Worm (Caenorhabditis elegans): Measurements from ENCODE around the gene lgc-35.
A peak's percentile ranks its signal among the peaks of the same experiment; 100 is the strongest.

Gene lgc-35

DNA sequence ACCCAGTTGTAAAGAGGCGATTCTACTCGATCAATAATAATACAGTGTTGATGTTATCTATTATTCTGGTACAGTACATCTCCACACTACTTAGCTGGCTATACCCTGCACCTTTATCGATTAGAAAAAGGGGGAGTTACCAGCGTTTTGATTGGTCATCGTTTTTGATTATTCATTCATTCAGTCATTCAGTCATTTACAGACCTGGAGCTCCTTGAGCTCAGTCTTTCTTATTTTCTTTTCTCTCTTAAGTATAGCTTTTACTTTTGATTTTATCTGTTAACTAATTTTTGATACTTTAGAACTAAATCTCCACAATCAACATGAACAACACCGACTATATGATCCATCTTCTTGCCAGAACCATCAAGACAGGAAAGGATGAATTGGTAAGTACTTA lies 10.2 kb upstream of the lgc-35 start, which contains the start of gene Y46G5A.28:
Gene Y46G5A.28, plus strand, starts transcription at position 301 of the 400 bp plus-strand sequence.
- TF ChIP-seq cebp-1 (GFP tag; IDR thresholded peaks at IDR 0.05) (no peak), cebp-1 (tag; optimal IDR thresholded peaks at IDR 0.05) (no peak), attf-3 (GFP tag; conservative IDR thresholded peaks at IDR 0.05) (no peak), pbrm-1 (GFP tag; IDR thresholded peaks at IDR 0.05) (no peak), ama-1 (optimal IDR thresholded peaks at IDR 0.05) (no peak), ama-1 (GFP tag; optimal IDR thresholded peaks at IDR 0.05) (no peak), hlh-12 (tag; optimal IDR thresholded peaks at IDR 0.05) (no peak), egl-44 (GFP tag; IDR thresholded peaks at IDR 0.05) (no peak), hmg-20 (GFP tag; IDR thresholded peaks at IDR 0.05) (no peak), rpc-1 (optimal IDR thresholded peaks at IDR 0.05) (no peak), rpc-1 (tag; optimal IDR thresholded peaks at IDR 0.05) (no peak), ztf-26 (tag; optimal IDR thresholded peaks at IDR 0.05) (no peak), F49E8.2 (tag; optimal IDR thresholded peaks at IDR 0.05; ENCODE audit: insufficient read depth) (no peak), him-1 (tag; optimal IDR thresholded peaks at IDR 0.05) (no peak), attf-6 (GFP tag; IDR thresholded peaks at IDR 0.05) (no peak), C06A6.2 (GFP tag; conservative IDR thresholded peaks at IDR 0.05) (no peak)

ce11 chrII:12847736-12848135 lies 7.8 kb upstream of the lgc-35 start, which contains the start of gene pes-10:
Gene pes-10, minus strand, starts transcription at chrII:12847836.
- TF ChIP-seq F57C9.4 (tag; optimal IDR thresholded peaks at IDR 0.05) (no peak), lin-35 (GFP tag; optimal IDR thresholded peaks at IDR 0.05) (no peak)

ce11 chrII:12830347-12830746 lies 9.6 kb downstream of the lgc-35 start, which contains the start of gene bcmo-1:
Gene bcmo-1, plus strand, starts transcription at chrII:12830676.
- TF ChIP-seq hmg-1.2 (GFP tag; IDR thresholded peaks at IDR 0.05) (peak; percentile 37; the same call in 1 of the 2 replicates), sdz-38 (tag; optimal IDR thresholded peaks at IDR 0.05) (no peak)

- no peak for TF ChIP-seq dpl-1 (GFP tag; optimal IDR thresholded peaks at IDR 0.05)
- TF ChIP-seq somi-1 (GFP tag; optimal IDR thresholded peaks at IDR 0.05): no peak
Observed at ce11 chrII:12828863-12829262, 11.1 kb downstream of the lgc-35 start, which contains the start of gene Y46G5A.23. Gene Y46G5A.23, minus strand, starts transcription at chrII:12828963.

ce11 chrII:12826752-12827151 lies 13.2 kb downstream of the lgc-35 start, which contains the start of gene Y46G5A.38:
Gene Y46G5A.38, plus strand, starts transcription at chrII:12827052.
- TF ChIP-seq nhr-80 (tag; optimal IDR thresholded peaks at IDR 0.05) (no peak), dox-1 (GFP tag; IDR thresholded peaks at IDR 0.05) (no peak), ztf-22 (GFP tag; optimal IDR thresholded peaks at IDR 0.05) (no peak), egl-18 (GFP tag; IDR thresholded peaks at IDR 0.05) (no peak), F49E8.2 (tag; optimal IDR thresholded peaks at IDR 0.05; ENCODE audit: insufficient read depth) (no peak), F57C9.4 (tag; optimal IDR thresholded peaks at IDR 0.05) (no peak), hmg-20 (GFP tag; IDR thresholded peaks at IDR 0.05) (no peak), unc-130 (GFP tag; optimal IDR thresholded peaks at IDR 0.05) (no peak), nhr-120 (GFP tag; IDR thresholded peaks at IDR 0.05) (no peak), sdz-38 (tag; optimal IDR thresholded peaks at IDR 0.05) (no peak), sea-2 (GFP tag; IDR thresholded peaks at IDR 0.05) (no peak), ekl-4 (GFP tag; IDR thresholded peaks at IDR 0.05) (no peak), ztf-26 (tag; optimal IDR thresholded peaks at IDR 0.05) (no peak), lir-1 (GFP tag; conservative IDR thresholded peaks at IDR 0.05) (no peak), nhr-27 (tag; optimal IDR thresholded peaks at IDR 0.05) (no peak)

ce11 chrII:12824463-12824862 lies 15.5 kb downstream of the lgc-35 start:
- TF ChIP-seq F33H1.4 (GFP tag; IDR thresholded peaks at IDR 0.05) (no peak), ets-4 (GFP tag; optimal IDR thresholded peaks at IDR 0.05) (no peak), egrh-3 (GFP tag; IDR thresholded peaks at IDR 0.05) (0 out of 2 replicates have a peak, but pooled peaks have one; percentile 6)
